Fruit fly (Drosophila melanogaster) whole organism, embryonic: ENCODE measurements around the gene CG33947.

Source experiments
- Atf-2 ChIP-seq: fragments of 200-800 bp; sonication (Bioruptor generic); optimal IDR thresholded peaks from 2 replicates; lab custom pipeline; 2016; ENCODE audit warnings: missing biosample characterization, missing genetic modification characterization
- Bdp1 ChIP-seq: fragments of 200-800 bp; sonication (Bioruptor generic); optimal IDR thresholded peaks from 3 replicates; lab custom pipeline; 2016; ENCODE audit warnings: missing biosample characterization, missing genetic modification characterization
- CG10321 ChIP-seq: fragments of 200-800 bp; sonication (Bioruptor generic); IDR thresholded peaks from 2 replicates; pipeline ENCODE4 v1.3.6; 2022; ENCODE audit warnings: missing biosample characterization, missing genetic modification characterization
- CG10462 ChIP-seq: fragments of 200-800 bp; sonication (Bioruptor generic); optimal IDR thresholded peaks from 2 replicates; lab custom pipeline; 2016; ENCODE audit warnings: missing biosample characterization, missing genetic modification characterization
- CG11093 ChIP-seq: fragments of 200-800 bp; sonication (Bioruptor generic); IDR thresholded peaks from 3 replicates; pipeline ENCODE4 v1.3.6; 2022; ENCODE audit warnings: missing biosample characterization, missing genetic modification characterization
- CG12299 ChIP-seq: fragments of 200-800 bp; sonication (Bioruptor generic); optimal IDR thresholded peaks from 2 replicates; lab custom pipeline; 2018; ENCODE audit warnings: missing biosample characterization, mild to moderate bottlenecking, missing genetic modification characterization
- CG12769 ChIP-seq: fragments of 200-800 bp; sonication (Bioruptor generic); optimal IDR thresholded peaks from 2 replicates; lab custom pipeline; 2019; ENCODE audit warnings: missing biosample characterization, mild to moderate bottlenecking, missing genetic modification characterization, moderate library complexity
- CG16813 ChIP-seq: fragments of 200-800 bp; sonication (Bioruptor generic); IDR thresholded peaks from 3 replicates; pipeline ENCODE4 v1.3.6; 2022; ENCODE audit warnings: missing biosample characterization, missing genetic modification characterization; ENCODE audit not compliant: partially characterized antibody
- CG17359 ChIP-seq: fragments of 200-800 bp; sonication (Bioruptor generic); optimal IDR thresholded peaks from 3 replicates; lab custom pipeline; 2018; ENCODE audit warnings: missing biosample characterization, mild to moderate bottlenecking, missing genetic modification characterization, moderate library complexity
- CG17385 ChIP-seq: fragments of 200-800 bp; sonication (Bioruptor generic); optimal IDR thresholded peaks from 3 replicates; lab custom pipeline; 2018; ENCODE audit warnings: missing biosample characterization, mild to moderate bottlenecking, missing genetic modification characterization
- CG17568 ChIP-seq: fragments of 200-800 bp; sonication (Bioruptor generic); optimal IDR thresholded peaks from 2 replicates; lab custom pipeline; 2018; ENCODE audit warnings: missing biosample characterization, mild to moderate bottlenecking, missing genetic modification characterization, moderate library complexity
- CG17802 ChIP-seq: fragments of 200-800 bp; sonication (Bioruptor generic); optimal IDR thresholded peaks from 2 replicates; lab custom pipeline; 2018; ENCODE audit warnings: missing biosample characterization, mild to moderate bottlenecking, missing genetic modification characterization, moderate library complexity
- CG2199 ChIP-seq: fragments of 200-800 bp; sonication (Bioruptor generic); IDR thresholded peaks from 3 replicates; pipeline ENCODE4 v1.3.6; 2022; ENCODE audit warnings: missing biosample characterization, missing genetic modification characterization
- CG2712 ChIP-seq: fragments of 200-800 bp; optimal IDR thresholded peaks from 3 replicates; lab custom pipeline; 2019; ENCODE audit warnings: missing biosample characterization, mild to moderate bottlenecking, missing genetic modification characterization, moderate library complexity
- CG30403 ChIP-seq: fragments of 200-800 bp; sonication (Bioruptor generic); optimal IDR thresholded peaks from 3 replicates; lab custom pipeline; 2016; ENCODE audit warnings: missing biosample characterization, missing genetic modification characterization
- CG3281 ChIP-seq: fragments of 200-800 bp; sonication (Bioruptor generic); optimal IDR thresholded peaks from 3 replicates; lab custom pipeline; 2017; ENCODE audit warnings: missing biosample characterization, mild to moderate bottlenecking, missing genetic modification characterization
- CG42726 ChIP-seq: fragments of 200-800 bp; sonication (Bioruptor generic); IDR thresholded peaks from 2 replicates; pipeline ENCODE4 v1.3.6; 2022; ENCODE audit warnings: missing biosample characterization, missing genetic modification characterization; ENCODE audit not compliant: partially characterized antibody
- CG4707 ChIP-seq: fragments of 200-800 bp; sonication (Bioruptor generic); optimal IDR thresholded peaks from 2 replicates; lab custom pipeline; 2018; ENCODE audit warnings: missing biosample characterization, mild to moderate bottlenecking, missing genetic modification characterization, moderate library complexity
- CG5180 ChIP-seq: fragments of 200-800 bp; sonication (Bioruptor generic); optimal IDR thresholded peaks from 3 replicates; lab custom pipeline; 2017; ENCODE audit warnings: missing biosample characterization, missing genetic modification characterization, mild to moderate bottlenecking, moderate library complexity, missing genetic modification reagents
- CG5953 ChIP-seq: fragments of 200-800 bp; sonication (Bioruptor generic); IDR thresholded peaks from 2 replicates; pipeline ENCODE4 v1.3.6; 2022; ENCODE audit warnings: missing biosample characterization, missing genetic modification characterization
- CG6272 ChIP-seq: fragments of 200-800 bp; sonication (Bioruptor generic); IDR thresholded peaks from 2 replicates; pipeline ENCODE4 v1.3.6; 2022; ENCODE audit warnings: missing biosample characterization, missing genetic modification characterization
- CG7556 ChIP-seq: fragments of 200-800 bp; sonication (Bioruptor generic); optimal IDR thresholded peaks from 2 replicates; lab custom pipeline; 2017; ENCODE audit warnings: missing biosample characterization, mild to moderate bottlenecking, missing genetic modification characterization
- Dll ChIP-seq: fragments of 200-800 bp; sonication (Bioruptor generic); IDR thresholded peaks from 4 replicates; pipeline ENCODE4 v1.3.6; 2022; ENCODE audit warnings: missing biosample characterization, missing genetic modification characterization; ENCODE audit not compliant: partially characterized antibody
- Doc2 ChIP-seq: fragments of 200-800 bp; sonication (Bioruptor generic); IDR thresholded peaks from 2 replicates; pipeline ENCODE4 v1.3.6; 2022; ENCODE audit warnings: missing biosample characterization, missing genetic modification characterization
- Dp ChIP-seq: fragments of 200-800 bp; sonication (Bioruptor generic); optimal IDR thresholded peaks from 2 replicates; lab custom pipeline; 2018; ENCODE audit warnings: missing biosample characterization, mild to moderate bottlenecking, missing genetic modification characterization, moderate library complexity
- Eip74EF ChIP-seq, 2 experiments: fragments of 200-800 bp in 1 of 2; fragments of >200 bp in 1 of 2; sonication (Bioruptor generic) in 1 of 2; optimal IDR thresholded peaks; 2 replicates each; lab custom pipeline; 2017 to 2019; ENCODE audit warnings: missing biosample characterization in 2 of 2, missing genetic modification characterization in 2 of 2, mild to moderate bottlenecking in 1 of 2, moderate library complexity in 1 of 2
- Lhr ChIP-seq: fragments of 200-800 bp; sonication (Bioruptor generic); optimal IDR thresholded peaks from 3 replicates; lab custom pipeline; 2017; ENCODE audit warnings: mild to moderate bottlenecking, missing biosample characterization, missing genetic modification reagents, missing genetic modification characterization
- Lim3 ChIP-seq: fragments of 200-800 bp; sonication (Bioruptor generic); IDR thresholded peaks from 2 replicates; pipeline ENCODE4 v1.3.6; 2022; ENCODE audit warnings: missing biosample characterization, missing genetic modification characterization
- Max ChIP-seq: fragments of 200-800 bp; sonication (Bioruptor generic); optimal IDR thresholded peaks from 2 replicates; lab custom pipeline; 2016; ENCODE audit warnings: missing biosample characterization, mild to moderate bottlenecking, missing genetic modification characterization
- Myb ChIP-seq: fragments of 200-800 bp; sonication (Bioruptor generic); optimal IDR thresholded peaks from 2 replicates; lab custom pipeline; 2016; ENCODE audit warnings: missing biosample characterization, missing genetic modification characterization
- Opbp ChIP-seq: fragments of 200-800 bp; sonication (Bioruptor generic); IDR thresholded peaks from 3 replicates; pipeline ENCODE4 v1.3.6; 2022; ENCODE audit warnings: missing biosample characterization, missing genetic modification characterization; ENCODE audit not compliant: partially characterized antibody
- Rfx ChIP-seq: fragments of 200-800 bp; sonication (Bioruptor generic); IDR thresholded peaks from 2 replicates; pipeline ENCODE4 v1.3.6; 2022; ENCODE audit warnings: missing biosample characterization, missing genetic modification characterization
- Rx ChIP-seq: fragments of 200-800 bp; sonication (Bioruptor generic); IDR thresholded peaks from 2 replicates; pipeline ENCODE4 v1.3.6; 2022; ENCODE audit warnings: missing biosample characterization, missing genetic modification characterization
- Usf ChIP-seq: fragments of 200-800 bp; sonication (Bioruptor generic); optimal IDR thresholded peaks from 2 replicates; lab custom pipeline; 2017; ENCODE audit warnings: missing genotype, missing biosample characterization, missing genetic modification characterization
- cas ChIP-seq: fragments of 200-800 bp; sonication (Bioruptor generic); IDR thresholded peaks from 2 replicates; pipeline ENCODE4 v1.3.6; 2022; ENCODE audit warnings: missing biosample characterization, missing genetic modification characterization
- emc ChIP-seq: fragments of 200-800 bp; sonication (Bioruptor generic); optimal IDR thresholded peaks from 2 replicates; lab custom pipeline; 2016; ENCODE audit warnings: missing biosample characterization, missing genetic modification characterization
- en ChIP-seq: fragments of 200-800 bp; sonication (Bioruptor generic); optimal IDR thresholded peaks from 2 replicates; lab custom pipeline; 2016; ENCODE audit warnings: missing biosample characterization, missing genetic modification characterization
- fru ChIP-seq: fragments of >200 bp; optimal IDR thresholded peaks from 2 replicates; lab custom pipeline; 2017
- gce ChIP-seq: fragments of 200-800 bp; sonication (Bioruptor generic); IDR thresholded peaks from 3 replicates; pipeline ENCODE4 v1.3.6; 2022; ENCODE audit warnings: missing biosample characterization, missing genetic modification characterization
- knrl ChIP-seq: fragments of 200-800 bp; sonication (Bioruptor generic); IDR thresholded peaks from 3 replicates; pipeline ENCODE4 v1.3.6; 2022; ENCODE audit warnings: missing biosample characterization, missing genetic modification characterization; ENCODE audit not compliant: partially characterized antibody
- lab ChIP-seq: fragments of 200-800 bp; sonication (Bioruptor generic); optimal IDR thresholded peaks from 3 replicates; lab custom pipeline; 2017; ENCODE audit warnings: missing biosample characterization, missing genetic modification characterization, mild to moderate bottlenecking, moderate library complexity, missing genetic modification reagents
- lbe ChIP-seq: fragments of 200-800 bp; sonication (Bioruptor generic); optimal IDR thresholded peaks from 2 replicates; lab custom pipeline; 2016; ENCODE audit warnings: missing biosample characterization, mild to moderate bottlenecking, missing genetic modification characterization
- nom ChIP-seq: fragments of 200-800 bp; sonication (Bioruptor generic); optimal IDR thresholded peaks from 2 replicates; lab custom pipeline; 2017; ENCODE audit warnings: missing biosample characterization, missing genetic modification characterization, mild to moderate bottlenecking, moderate library complexity, missing genetic modification reagents
- org-1 ChIP-seq: fragments of 200-800 bp; sonication (Bioruptor generic); optimal IDR thresholded peaks from 2 replicates; lab custom pipeline; 2017; ENCODE audit warnings: missing biosample characterization, missing genetic modification characterization
- pita ChIP-seq: fragments of 200-800 bp; sonication (Bioruptor generic); optimal IDR thresholded peaks from 2 replicates; lab custom pipeline; 2017; ENCODE audit warnings: missing biosample characterization, mild to moderate bottlenecking, missing genetic modification characterization
- sd ChIP-seq: fragments of 200-800 bp; sonication (Bioruptor generic); optimal IDR thresholded peaks from 3 replicates; lab custom pipeline; 2018; ENCODE audit warnings: missing biosample characterization, mild to moderate bottlenecking, missing genetic modification characterization, moderate library complexity
- slp2 ChIP-seq: fragments of 200-800 bp; sonication (Bioruptor generic); optimal IDR thresholded peaks from 2 replicates; lab custom pipeline; 2016; ENCODE audit warnings: missing biosample characterization, missing genetic modification characterization
- ssp ChIP-seq: fragments of 200-800 bp; sonication (Bioruptor generic); IDR thresholded peaks from 2 replicates; pipeline ENCODE4 v1.3.6; 2022; ENCODE audit warnings: missing biosample characterization, missing genetic modification characterization
- trh ChIP-seq: fragments of 200-800 bp; sonication (Bioruptor generic); optimal IDR thresholded peaks from 2 replicates; lab custom pipeline; 2016; ENCODE audit warnings: missing biosample characterization, missing genetic modification characterization
- vfl ChIP-seq: fragments of 200-800 bp; sonication (Bioruptor generic); optimal IDR thresholded peaks from 2 replicates; lab custom pipeline; 2016; ENCODE audit warnings: missing biosample characterization, missing genetic modification characterization

CG33947 gene

DNA sequence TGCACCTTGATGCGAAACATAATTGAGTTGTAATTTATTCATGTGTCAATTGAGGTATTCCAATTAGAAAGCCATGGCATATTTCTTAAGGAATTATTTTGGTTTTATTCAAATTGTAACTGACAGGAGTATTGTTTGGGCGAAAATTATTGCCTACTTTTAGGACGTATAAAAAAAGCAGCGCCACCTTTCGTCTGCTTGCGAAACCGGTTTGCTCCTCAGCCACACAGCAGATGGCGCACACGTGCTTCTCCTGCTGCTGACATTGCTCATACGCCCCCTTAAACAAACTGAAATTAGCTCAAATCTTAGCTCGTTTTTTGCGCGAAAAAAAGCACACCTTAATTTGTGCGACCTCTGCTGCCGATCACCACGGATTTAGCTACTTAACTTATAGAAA is 48.4 kb upstream of the CG33947 start (continued):
- TF ChIP-seq CG2199 (GFP tag; lab: Robert Waterston, UW), result peak; percentile 94
- peak; percentile 24 for TF ChIP-seq Max
- TF ChIP-seq Myb (GFP tag; lab: Kevin White, UChicago), result peak; percentile 96
- TF ChIP-seq Eip74EF (GFP tag; optimal IDR thresholded peaks at IDR 0.05; lab: Kevin White, UChicago), result no peak
- peak; percentile 73 for TF ChIP-seq CG2712 (tag; lab: Kevin White, UChicago)
- peak; percentile 40 for TF ChIP-seq emc
- TF ChIP-seq pita (GFP tag; lab: Kevin White, UChicago), result peak; percentile 26
- TF ChIP-seq CG42726 (GFP tag; lab: Robert Waterston, UW), result no peak; the same call in 1 of the 2 replicates
- TF ChIP-seq Doc2, result no peak
- TF ChIP-seq Bdp1 (GFP tag; lab: Kevin White, UChicago), result peak; percentile 70
- peak; percentile 31; the same call in 1 of the 2 replicates for TF ChIP-seq CG6272 (GFP tag; lab: Robert Waterston, UW)
- peak; percentile 25 for TF ChIP-seq Usf
- TF ChIP-seq Dll (GFP tag; lab: Robert Waterston, UW), result no peak
- TF ChIP-seq gce, result peak; percentile 72; the same call in 1 of the 3 replicates
- TF ChIP-seq CG17802 (tag; lab: Kevin White, UChicago), result peak; percentile 42
- peak; percentile 32 for TF ChIP-seq vfl
- no peak for TF ChIP-seq sd (tag; lab: Kevin White, UChicago)
- TF ChIP-seq trh (GFP tag; lab: Kevin White, UChicago), result peak; percentile 28
- TF ChIP-seq CG10462, result peak; percentile 54
- TF ChIP-seq ssp, result peak; percentile 73
- TF ChIP-seq CG7556 (GFP tag; lab: Kevin White, UChicago), result no peak
- TF ChIP-seq Lim3 (GFP tag; lab: Robert Waterston, UW), result no peak
- TF ChIP-seq CG5953 (GFP tag; lab: Robert Waterston, UW), result peak; percentile 79
- no peak for TF ChIP-seq CG16813
- TF ChIP-seq CG10321, result no peak
- TF ChIP-seq Rx (GFP tag; lab: Robert Waterston, UW), result peak; percentile 71
- TF ChIP-seq lab (GFP tag; lab: Kevin White, UChicago), result peak; percentile 66
- TF ChIP-seq CG3281 (GFP tag; lab: Kevin White, UChicago), result peak; percentile 7
- TF ChIP-seq CG11093, result peak; percentile 50; the same call in 2 of the 3 replicates
- TF ChIP-seq nom, result no peak
- TF ChIP-seq Rfx, result peak; percentile 91
- TF ChIP-seq CG5180 (GFP tag; lab: Kevin White, UChicago), result peak; percentile 66
- peak; percentile 82 for TF ChIP-seq slp2
- TF ChIP-seq lbe (GFP tag; lab: Kevin White, UChicago), result no peak
- peak; percentile 64 for TF ChIP-seq CG17385
- TF ChIP-seq Dp (GFP tag; lab: Kevin White, UChicago), result peak; percentile 17
- peak; percentile 44 for TF ChIP-seq en
- TF ChIP-seq Opbp, result peak; percentile 54; the same call in 1 of the 3 replicates
- peak; percentile 82 for TF ChIP-seq CG30403 (GFP tag; lab: Kevin White, UChicago)
- peak; percentile 32; the same call in 1 of the 3 replicates for TF ChIP-seq knrl (GFP tag; lab: Robert Waterston, UW)
- no peak for TF ChIP-seq CG12299 (tag; lab: Kevin White, UChicago)
- TF ChIP-seq Atf-2 (GFP tag; lab: Kevin White, UChicago), result peak; percentile 79
- peak; percentile 54 for TF ChIP-seq CG4707
- TF ChIP-seq fru (lab: Kevin White, UChicago), result no peak
- TF ChIP-seq cas (GFP tag; lab: Robert Waterston, UW), result no peak
- peak; percentile 80 for TF ChIP-seq CG17359 (tag; lab: Kevin White, UChicago)
- TF ChIP-seq Lhr (GFP tag; lab: Kevin White, UChicago), result peak; percentile 72
- peak; percentile 47 for TF ChIP-seq CG17568 (GFP tag; lab: Kevin White, UChicago)
- peak; percentile 68 for TF ChIP-seq CG12769 (tag; lab: Kevin White, UChicago)
- peak; percentile 15 for TF ChIP-seq org-1 (GFP tag; lab: Kevin White, UChicago)
